Worm (Caenorhabditis elegans): Measurements from ENCODE around the gene sra-8.

- TF ChIP-seq med-1 (GFP tag; optimal IDR thresholded peaks at IDR 0.05; ENCODE audit: insufficient read depth) (no peak), ztf-29 (GFP tag; IDR thresholded peaks at IDR 0.05) (no peak), flt-1 (GFP tag; IDR thresholded peaks at IDR 0.05) (no peak), tab-1 (GFP tag; IDR thresholded peaks at IDR 0.05) (no peak), cog-1 (tag; optimal IDR thresholded peaks at IDR 0.05) (no peak), klf-2 (GFP tag; conservative IDR thresholded peaks at IDR 0.05) (no peak), ztf-23 (GFP tag; IDR thresholded peaks at IDR 0.05) (no peak)
Measured at ce11 chrII:9560895-9561294, 23.4 kb downstream of the sra-8 start.
